Fruit fly (Drosophila melanogaster) whole organism, prepupa: ENCODE results near the gene CG33631.

ENCODE experiments used
- Blimp-1 ChIP-seq: fragments of 200-800 bp; sonication (Bioruptor generic); optimal IDR thresholded peaks from 3 replicates; lab custom pipeline; 2017; ENCODE audit warnings: missing biosample characterization, missing genetic modification characterization, mild to moderate bottlenecking, moderate library complexity, missing genetic modification reagents
- CG10631 ChIP-seq: fragments of 200-800 bp; sonication (Bioruptor generic); optimal IDR thresholded peaks from 2 replicates; lab custom pipeline; 2016; ENCODE audit warnings: missing biosample characterization, missing genetic modification characterization
- CG10669 ChIP-seq: fragments of 200-800 bp; sonication (Bioruptor generic); optimal IDR thresholded peaks from 3 replicates; lab custom pipeline; 2018; ENCODE audit warnings: missing biosample characterization, mild to moderate bottlenecking, missing genetic modification characterization, moderate library complexity
- CG11294 ChIP-seq: fragments of 200-800 bp; sonication (Bioruptor generic); IDR thresholded peaks from 2 replicates; pipeline ENCODE4 v1.3.6; 2022; ENCODE audit warnings: missing biosample characterization, missing genetic modification characterization
- CG11762 ChIP-seq: fragments of 200-800 bp; sonication (Bioruptor generic); optimal IDR thresholded peaks from 3 replicates; lab custom pipeline; 2016; ENCODE audit warnings: missing biosample characterization, missing genetic modification characterization; ENCODE audit not compliant: insufficient read depth
- CG11902 ChIP-seq: fragments of 200-800 bp; sonication (Bioruptor generic); optimal IDR thresholded peaks from 3 replicates; lab custom pipeline; 2016; ENCODE audit warnings: missing biosample characterization, missing genetic modification characterization
- CG15336 ChIP-seq: fragments of 200-800 bp; sonication (Bioruptor generic); IDR thresholded peaks from 2 replicates; pipeline ENCODE4 v1.3.6; 2022; ENCODE audit warnings: missing biosample characterization, missing genetic modification characterization
- CG16779 ChIP-seq: fragments of 200-800 bp; sonication (Bioruptor generic); optimal IDR thresholded peaks from 3 replicates; lab custom pipeline; 2017; ENCODE audit warnings: missing biosample characterization, mild to moderate bottlenecking, missing genetic modification characterization
- CG34406 ChIP-seq: fragments of 200-800 bp; sonication (Bioruptor generic); optimal IDR thresholded peaks from 3 replicates; lab custom pipeline; 2016; ENCODE audit warnings: missing biosample characterization, missing genetic modification characterization
- CG3919 ChIP-seq: fragments of 200-800 bp; sonication (Bioruptor generic); optimal IDR thresholded peaks from 3 replicates; lab custom pipeline; 2016; ENCODE audit warnings: missing biosample characterization, missing genetic modification characterization
- CG6163 ChIP-seq: fragments of 200-800 bp; sonication (Bioruptor generic); IDR thresholded peaks from 3 replicates; pipeline ENCODE4 v1.3.6; 2022; ENCODE audit warnings: missing biosample characterization, missing genetic modification characterization
- CG6276 ChIP-seq: fragments of 200-800 bp; sonication (Bioruptor generic); optimal IDR thresholded peaks from 2 replicates; lab custom pipeline; 2017; ENCODE audit warnings: missing biosample characterization, mild to moderate bottlenecking, missing genetic modification characterization
- CG6808 ChIP-seq: fragments of 200-800 bp; sonication (Bioruptor generic); optimal IDR thresholded peaks from 3 replicates; lab custom pipeline; 2017; ENCODE audit warnings: missing biosample characterization, missing genetic modification characterization, mild to moderate bottlenecking, moderate library complexity, missing genetic modification reagents
- CG6854 ChIP-seq: fragments of 200-800 bp; sonication (Bioruptor generic); optimal IDR thresholded peaks from 2 replicates; lab custom pipeline; 2017; ENCODE audit warnings: missing biosample characterization, mild to moderate bottlenecking, missing genetic modification characterization
- CG7368 ChIP-seq: fragments of 200-800 bp; sonication (Bioruptor generic); optimal IDR thresholded peaks from 3 replicates; lab custom pipeline; 2016; ENCODE audit warnings: missing biosample characterization, missing genetic modification characterization
- CG8119 ChIP-seq: fragments of 200-800 bp; sonication (Bioruptor generic); IDR thresholded peaks from 3 replicates; pipeline ENCODE4 v1.3.6; 2022; ENCODE audit warnings: missing biosample characterization, missing genetic modification characterization
- CG8319 ChIP-seq: fragments of 200-800 bp; sonication (Bioruptor generic); optimal IDR thresholded peaks from 3 replicates; lab custom pipeline; 2016; ENCODE audit warnings: missing biosample characterization, missing genetic modification characterization
- CG8632 ChIP-seq: fragments of 200-800 bp; sonication (Bioruptor generic); optimal IDR thresholded peaks from 3 replicates; lab custom pipeline; 2016; ENCODE audit warnings: missing biosample characterization, missing genetic modification characterization
- Eip75B ChIP-seq: fragments of 200-800 bp; sonication (Bioruptor generic); optimal IDR thresholded peaks from 3 replicates; lab custom pipeline; 2016; ENCODE audit warnings: missing biosample characterization, missing genetic modification characterization
- Eip78C ChIP-seq: fragments of 200-800 bp; sonication (Bioruptor generic); peaks from one replicate; lab custom pipeline; 2016; ENCODE audit warnings: missing biosample characterization, missing genetic modification characterization
- Eip93F ChIP-seq: fragments of 200-800 bp; sonication (Bioruptor generic); optimal IDR thresholded peaks from 2 replicates; lab custom pipeline; 2016; ENCODE audit warnings: missing biosample characterization, mild to moderate bottlenecking, missing genetic modification characterization
- Ets96B ChIP-seq: fragments of 200-800 bp; optimal IDR thresholded peaks from 2 replicates; lab custom pipeline; 2019; ENCODE audit warnings: missing biosample characterization, mild to moderate bottlenecking, missing genetic modification characterization, moderate library complexity
- Gug ChIP-seq: fragments of 200-800 bp; sonication (Bioruptor generic); IDR thresholded peaks from 2 replicates; pipeline ENCODE4 v1.3.6; 2022; ENCODE audit warnings: missing biosample characterization, missing genetic modification characterization
- Hr38 ChIP-seq: sonication (Bioruptor generic); optimal IDR thresholded peaks from 2 replicates; lab custom pipeline; 2016; ENCODE audit warnings: missing biosample characterization, missing genetic modification characterization
- Hr4 ChIP-seq: fragments of 200-800 bp; sonication (Bioruptor generic); optimal IDR thresholded peaks from 3 replicates; lab custom pipeline; 2016; ENCODE audit warnings: missing biosample characterization, missing genetic modification characterization
- Lpt ChIP-seq: fragments of 200-800 bp; sonication (Bioruptor generic); optimal IDR thresholded peaks from 3 replicates; lab custom pipeline; 2016; ENCODE audit warnings: missing biosample characterization, missing genetic modification characterization
- Smox ChIP-seq: fragments of 200-800 bp; sonication (Bioruptor generic); optimal IDR thresholded peaks from 3 replicates; lab custom pipeline; 2016; ENCODE audit warnings: missing biosample characterization, missing genetic modification characterization
- Sox102F ChIP-seq: fragments of 200-800 bp; sonication (Bioruptor generic); optimal IDR thresholded peaks from 2 replicates; lab custom pipeline; 2016; ENCODE audit warnings: missing biosample characterization, mild to moderate bottlenecking, missing genetic modification characterization
- Sox14 ChIP-seq: fragments of 200-800 bp; sonication (Bioruptor generic); optimal IDR thresholded peaks from 3 replicates; lab custom pipeline; 2016; ENCODE audit warnings: missing biosample characterization, missing genetic modification characterization
- achi ChIP-seq: fragments of 200-800 bp; sonication (Bioruptor generic); optimal IDR thresholded peaks from 3 replicates; lab custom pipeline; 2016; ENCODE audit warnings: missing biosample characterization, missing genetic modification characterization
- acj6 ChIP-seq: fragments of 200-800 bp; sonication (Bioruptor generic); optimal IDR thresholded peaks from 3 replicates; lab custom pipeline; 2016; ENCODE audit warnings: missing biosample characterization, missing genetic modification characterization
- cyc ChIP-seq: fragments of 200-800 bp; sonication (Bioruptor generic); optimal IDR thresholded peaks from 3 replicates; lab custom pipeline; 2016; ENCODE audit warnings: missing biosample characterization, missing genetic modification characterization
- dac ChIP-seq: fragments of 200-800 bp; sonication (Bioruptor generic); optimal IDR thresholded peaks from 2 replicates; lab custom pipeline; 2017; ENCODE audit warnings: missing biosample characterization, mild to moderate bottlenecking, missing genetic modification characterization
- dsx ChIP-seq: fragments of 200-800 bp; optimal IDR thresholded peaks from 3 replicates; lab custom pipeline; 2019; ENCODE audit warnings: missing biosample characterization, mild to moderate bottlenecking, missing genetic modification characterization, moderate library complexity; ENCODE audit not compliant: poor library complexity, severe bottlenecking
- eg ChIP-seq: fragments of 200-800 bp; sonication (Bioruptor generic); IDR thresholded peaks from 3 replicates; pipeline ENCODE4 v1.3.6; 2022; ENCODE audit warnings: missing biosample characterization, missing genetic modification characterization
- esn ChIP-seq: fragments of 200-800 bp; sonication (Bioruptor generic); optimal IDR thresholded peaks from 2 replicates; lab custom pipeline; 2016; ENCODE audit warnings: missing biosample characterization, mild to moderate bottlenecking, missing genetic modification characterization, moderate library complexity
- fd85E ChIP-seq: fragments of 200-800 bp; sonication (Bioruptor generic); optimal IDR thresholded peaks from 3 replicates; lab custom pipeline; 2016; ENCODE audit warnings: missing biosample characterization, missing genetic modification characterization
- pdm3 ChIP-seq: fragments of 200-800 bp; sonication (Bioruptor generic); optimal IDR thresholded peaks from 3 replicates; lab custom pipeline; 2016; ENCODE audit warnings: missing biosample characterization, missing genetic modification characterization
- spab ChIP-seq: fragments of 200-800 bp; sonication (Bioruptor generic); optimal IDR thresholded peaks from 2 replicates; lab custom pipeline; 2017; ENCODE audit warnings: missing biosample characterization, mild to moderate bottlenecking, missing genetic modification characterization, missing genetic modification reagents
- ss ChIP-seq, 2 experiments: fragments of 200-800 bp; sonication (Bioruptor generic); optimal IDR thresholded peaks; 2 replicates in 1 of 2; 3 replicates in 1 of 2; lab custom pipeline; 2017 to 2018; ENCODE audit warnings: mild to moderate bottlenecking in 2 of 2, missing biosample characterization in 2 of 2, missing genetic modification characterization in 2 of 2, moderate library complexity in 1 of 2
- svp ChIP-seq: fragments of 200-800 bp; sonication (Bioruptor generic); peaks from one replicate; lab custom pipeline; 2016; ENCODE audit warnings: missing biosample characterization, missing genetic modification characterization
- topi ChIP-seq: fragments of 200-800 bp; sonication (Bioruptor generic); optimal IDR thresholded peaks from 3 replicates; lab custom pipeline; 2016; ENCODE audit warnings: missing biosample characterization, missing genetic modification characterization
- vri ChIP-seq: fragments of 200-800 bp; sonication (Bioruptor generic); optimal IDR thresholded peaks from 3 replicates; lab custom pipeline; 2016; ENCODE audit warnings: missing biosample characterization, mild to moderate bottlenecking, missing genetic modification characterization

Gene CG33631

dm6 chr3R:10084914-10085313 is 21.1 kb downstream of the CG33631 start (continued):
- TF ChIP-seq CG11902 (GFP tag; lab: Kevin White, UChicago) (peak; percentile 43), Eip78C (GFP tag; lab: Kevin White, UChicago) (peak; percentile 80), Hr4 (peak; percentile 11), spab (peak; percentile 13), Eip93F (no peak), Lpt (no peak), CG8319 (peak; percentile 33), svp (GFP tag; lab: Kevin White, UChicago) (peak; percentile 86), CG6854 (GFP tag; lab: Kevin White, UChicago) (no peak), CG7368 (peak; percentile 34), Gug (GFP tag; lab: Robert Waterston, UW) (no peak), Eip75B (GFP tag; lab: Kevin White, UChicago) (peak; percentile 50), vri (GFP tag; lab: Kevin White, UChicago) (peak; percentile 92), Sox102F (peak; percentile 81), CG16779 (tag; lab: Kevin White, UChicago) (no peak), CG10631 (GFP tag; lab: Kevin White, UChicago) (peak; percentile 46), CG6163 (GFP tag; lab: Robert Waterston, UW) (peak; percentile 81), CG15336 (GFP tag; lab: Robert Waterston, UW) (peak; percentile 53), CG8632 (GFP tag; lab: Kevin White, UChicago) (peak; percentile 58), fd85E (GFP tag; lab: Kevin White, UChicago) (no peak), dac (peak; percentile 6), Blimp-1 (GFP tag; lab: Kevin White, UChicago) (peak; percentile 66), CG11294 (GFP tag; lab: Robert Waterston, UW) (peak; percentile 35; the same call in 1 of the 2 replicates), Hr38 (GFP tag; lab: Kevin White, UChicago) (no peak), acj6 (peak; percentile 63), CG11762 (GFP tag; lab: Kevin White, UChicago) (no peak), CG6808 (peak; percentile 12), esn (GFP tag; lab: Kevin White, UChicago) (peak; percentile 88), Ets96B (tag; lab: Kevin White, UChicago) (peak; percentile 41), eg (peak; percentile 70), topi (GFP tag; lab: Kevin White, UChicago) (peak; percentile 82), cyc (peak; percentile 85), Smox (peak; percentile 86), CG8119 (GFP tag; lab: Robert Waterston, UW) (no peak), CG34406 (GFP tag; lab: Kevin White, UChicago) (peak; percentile 67), achi (GFP tag; lab: Kevin White, UChicago) (peak; percentile 56), pdm3 (peak; percentile 67), CG3919 (peak; percentile 34)

DNA sequence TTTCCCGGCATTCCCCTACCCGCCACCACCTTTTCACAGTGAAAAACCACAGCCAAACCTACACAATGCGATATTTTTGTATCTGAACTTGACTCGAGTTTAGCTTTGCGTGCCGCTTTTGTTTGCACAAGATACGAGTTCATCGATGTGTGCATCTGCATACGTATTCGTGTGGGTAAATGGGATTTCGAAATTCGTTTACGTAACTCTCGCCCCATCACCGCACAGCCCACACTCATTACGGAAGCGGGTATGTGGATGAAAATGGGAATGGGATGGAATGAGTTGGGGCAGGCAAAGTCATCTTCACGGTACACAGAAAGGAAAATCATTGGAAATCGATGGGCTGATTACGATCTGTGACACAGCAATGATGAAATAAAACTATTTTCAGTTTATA is 22.4 kb downstream of the CG33631 start:
- no peak for TF ChIP-seq dsx (GFP tag; lab: Kevin White, UChicago)
- no peak for TF ChIP-seq CG6163 (GFP tag; lab: Robert Waterston, UW)
- TF ChIP-seq Sox102F, result no peak
- TF ChIP-seq ss (GFP tag; optimal IDR thresholded peaks at IDR 0.05; lab: Kevin White, UChicago), result peak in 1 of 2 experiments; percentile 18
- TF ChIP-seq vri (GFP tag; lab: Kevin White, UChicago), result peak; percentile 66
- no peak for TF ChIP-seq spab
- TF ChIP-seq CG7368, result no peak

DNA sequence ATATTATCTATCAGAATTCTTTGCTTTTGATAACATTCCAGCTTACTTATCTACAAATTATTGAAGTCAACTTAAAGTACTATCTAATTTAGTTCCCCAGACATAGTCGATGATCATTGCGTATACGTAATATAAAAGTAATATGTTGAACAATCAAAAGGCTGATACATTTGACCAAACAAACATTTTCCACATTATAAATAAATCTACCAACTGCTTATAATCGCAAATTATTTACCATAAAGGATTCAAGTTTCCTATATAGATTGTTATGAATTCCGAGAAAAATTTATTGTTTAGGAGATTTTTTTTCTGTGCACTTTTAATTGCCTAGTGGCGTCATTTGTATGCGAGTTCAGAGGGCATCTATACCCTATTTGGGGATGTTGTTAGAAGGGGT is 22.9 kb downstream of the CG33631 start:
- TF ChIP-seq dac, result no peak
- TF ChIP-seq Sox14, result peak; percentile 3
- TF ChIP-seq eg, result no peak
- TF ChIP-seq CG10669 (GFP tag; lab: Kevin White, UChicago), result peak; percentile 7
- TF ChIP-seq Eip78C (GFP tag; lab: Kevin White, UChicago), result peak; percentile 75
- TF ChIP-seq CG7368, result no peak
- TF ChIP-seq ss (GFP tag; optimal IDR thresholded peaks at IDR 0.05; lab: Kevin White, UChicago), result no peak
- TF ChIP-seq acj6, result peak; percentile 3
- TF ChIP-seq CG11294 (GFP tag; lab: Robert Waterston, UW), result 0 out of 2 replicates have a peak, but pooled peaks have one; percentile 9
- no peak for TF ChIP-seq CG6276 (GFP tag; lab: Kevin White, UChicago)
- TF ChIP-seq, all 60 proteins: peak for 5
